Fruit fly (Drosophila melanogaster) whole organism, embryonic: ENCODE measurements around the gene CG3198.
A peak's percentile ranks its signal among the peaks of the same experiment; 100 is the strongest.

Source experiments
- Aef1 ChIP-seq: fragments of 200-800 bp; sonication (Bioruptor generic); IDR thresholded peaks from 3 replicates; pipeline ENCODE4 v1.3.6; 2022; ENCODE audit warnings: missing biosample characterization, missing genetic modification characterization
- CG1024 ChIP-seq: fragments of 200-800 bp; sonication (Bioruptor generic); IDR thresholded peaks from 2 replicates; pipeline ENCODE4 v1.3.6; 2022; ENCODE audit warnings: missing biosample characterization, missing genetic modification characterization
- CG10565 ChIP-seq: fragments of 200-800 bp; sonication (Bioruptor generic); optimal IDR thresholded peaks from 3 replicates; lab custom pipeline; 2016; ENCODE audit warnings: missing biosample characterization, mild to moderate bottlenecking, missing genetic modification characterization
- CG11695 ChIP-seq: fragments of 200-800 bp; sonication (Bioruptor generic); IDR thresholded peaks from 3 replicates; pipeline ENCODE4 v1.3.6; 2022; ENCODE audit warnings: missing biosample characterization, missing genetic modification characterization
- CG11723 ChIP-seq: fragments of 200-800 bp; sonication (Bioruptor generic); optimal IDR thresholded peaks from 2 replicates; lab custom pipeline; 2017; ENCODE audit warnings: missing biosample characterization, mild to moderate bottlenecking, missing genetic modification characterization
- CG13296 ChIP-seq: fragments of 200-800 bp; sonication (Bioruptor generic); optimal IDR thresholded peaks from 3 replicates; lab custom pipeline; 2018; ENCODE audit warnings: missing biosample characterization, mild to moderate bottlenecking, missing genetic modification characterization
- CG13624 ChIP-seq: fragments of 200-800 bp; sonication (Bioruptor generic); optimal IDR thresholded peaks from 2 replicates; lab custom pipeline; 2016; ENCODE audit warnings: missing biosample characterization, missing genetic modification characterization
- CG15696 ChIP-seq: fragments of 200-800 bp; sonication (Bioruptor generic); optimal IDR thresholded peaks from 2 replicates; lab custom pipeline; 2019; ENCODE audit warnings: missing biosample characterization, mild to moderate bottlenecking, missing genetic modification characterization, moderate library complexity
- CG16813 ChIP-seq: fragments of 200-800 bp; sonication (Bioruptor generic); IDR thresholded peaks from 3 replicates; pipeline ENCODE4 v1.3.6; 2022; ENCODE audit warnings: missing biosample characterization, missing genetic modification characterization; ENCODE audit not compliant: partially characterized antibody
- CG17568 ChIP-seq: fragments of 200-800 bp; sonication (Bioruptor generic); optimal IDR thresholded peaks from 2 replicates; lab custom pipeline; 2018; ENCODE audit warnings: missing biosample characterization, mild to moderate bottlenecking, missing genetic modification characterization, moderate library complexity
- CG18619 ChIP-seq: fragments of 200-800 bp; sonication (Bioruptor generic); optimal IDR thresholded peaks from 3 replicates; lab custom pipeline; 2017; ENCODE audit warnings: missing biosample characterization, mild to moderate bottlenecking, missing genetic modification characterization
- CG5180 ChIP-seq: fragments of 200-800 bp; sonication (Bioruptor generic); optimal IDR thresholded peaks from 3 replicates; lab custom pipeline; 2017; ENCODE audit warnings: missing biosample characterization, missing genetic modification characterization, mild to moderate bottlenecking, moderate library complexity, missing genetic modification reagents
- CG6689 ChIP-seq: fragments of 200-800 bp; sonication (Bioruptor generic); IDR thresholded peaks from 2 replicates; pipeline ENCODE4 v1.3.6; 2022; ENCODE audit warnings: missing biosample characterization, missing genetic modification characterization
- E2f2 ChIP-seq: fragments of 200-800 bp; sonication (Bioruptor generic); IDR thresholded peaks from 2 replicates; pipeline ENCODE4 v1.3.6; 2022; ENCODE audit warnings: missing biosample characterization, missing genetic modification characterization
- Gug ChIP-seq: fragments of 200-800 bp; sonication (Bioruptor generic); IDR thresholded peaks from 4 replicates; pipeline ENCODE4 v1.3.6; 2022; ENCODE audit warnings: missing biosample characterization, missing genetic modification characterization
- HLH4C ChIP-seq: fragments of 200-800 bp; sonication (Bioruptor generic); IDR thresholded peaks from 3 replicates; pipeline ENCODE4 v1.3.6; 2022; ENCODE audit warnings: missing biosample characterization, missing genetic modification characterization; ENCODE audit not compliant: partially characterized antibody
- Hand ChIP-seq: fragments of 200-800 bp; sonication (Bioruptor generic); optimal IDR thresholded peaks from 2 replicates; lab custom pipeline; 2017; ENCODE audit warnings: mild to moderate bottlenecking, missing biosample characterization, missing genetic modification reagents, missing genetic modification characterization
- Hsf ChIP-seq: fragments of 200-800 bp; sonication (Bioruptor generic); optimal IDR thresholded peaks from 3 replicates; lab custom pipeline; 2016; ENCODE audit warnings: missing biosample characterization, missing genetic modification characterization
- MTF-1 ChIP-seq: fragments of 200-800 bp; sonication (Bioruptor generic); optimal IDR thresholded peaks from 2 replicates; lab custom pipeline; 2018; ENCODE audit warnings: missing biosample characterization, mild to moderate bottlenecking, missing genetic modification characterization, borderline replicate concordance
- Mes4 ChIP-seq: fragments of 200-800 bp; sonication (Bioruptor generic); optimal IDR thresholded peaks from 2 replicates; lab custom pipeline; 2016; ENCODE audit warnings: missing biosample characterization, missing genetic modification characterization
- Nf-YC ChIP-seq: fragments of 200-800 bp; optimal IDR thresholded peaks from 3 replicates; lab custom pipeline; 2019; ENCODE audit warnings: missing biosample characterization, mild to moderate bottlenecking, missing genetic modification characterization, moderate library complexity
- Optix ChIP-seq: fragments of 200-800 bp; sonication (Bioruptor generic); IDR thresholded peaks from 3 replicates; pipeline ENCODE4 v1.3.6; 2022; ENCODE audit warnings: missing biosample characterization, missing genetic modification characterization
- Pdp1 ChIP-seq, 2 experiments: fragments of 200-800 bp; sonication (Bioruptor generic); optimal IDR thresholded peaks; 3 replicates each; lab custom pipeline; 2016; ENCODE audit warnings: missing biosample characterization in 2 of 2, missing genetic modification characterization in 2 of 2, mild to moderate bottlenecking in 1 of 2, moderate library complexity in 1 of 2
- Sox100B ChIP-seq: fragments of 200-800 bp; sonication (Bioruptor generic); optimal IDR thresholded peaks from 3 replicates; lab custom pipeline; 2018; ENCODE audit warnings: missing biosample characterization, mild to moderate bottlenecking, missing genetic modification characterization
- Spps ChIP-seq: fragments of 200-800 bp; sonication (Bioruptor generic); optimal IDR thresholded peaks from 2 replicates; lab custom pipeline; 2018; ENCODE audit warnings: missing biosample characterization, mild to moderate bottlenecking, missing genetic modification characterization
- Vsx1 ChIP-seq: fragments of 200-800 bp; sonication (Bioruptor generic); optimal IDR thresholded peaks from 2 replicates; lab custom pipeline; 2017; ENCODE audit warnings: missing biosample characterization, mild to moderate bottlenecking, missing genetic modification characterization, missing genetic modification reagents
- Xrp1 ChIP-seq: fragments of 200-800 bp; sonication (Bioruptor generic); IDR thresholded peaks from 2 replicates; pipeline ENCODE4 v1.3.6; 2022; ENCODE audit warnings: missing biosample characterization, missing genetic modification characterization
- ab ChIP-seq: fragments of 200-800 bp; sonication (Bioruptor generic); optimal IDR thresholded peaks from 2 replicates; lab custom pipeline; 2016; ENCODE audit warnings: missing biosample characterization, missing genetic modification characterization
- bowl ChIP-seq: fragments of 200-800 bp; sonication (Bioruptor generic); IDR thresholded peaks from 2 replicates; pipeline ENCODE4 v1.3.6; 2022; ENCODE audit warnings: missing biosample characterization, missing genetic modification characterization
- chif ChIP-seq, 2 experiments: fragments of 200-800 bp; sonication (Bioruptor generic); optimal IDR thresholded peaks; 3 replicates each; lab custom pipeline; 2016; ENCODE audit warnings: missing biosample characterization in 2 of 2, missing genetic modification characterization in 2 of 2
- disco-r ChIP-seq: fragments of 200-800 bp; sonication (Bioruptor generic); optimal IDR thresholded peaks from 2 replicates; lab custom pipeline; 2016; ENCODE audit warnings: missing biosample characterization, missing genetic modification characterization
- dmrt11E ChIP-seq: fragments of 200-800 bp; sonication (Bioruptor generic); optimal IDR thresholded peaks from 3 replicates; lab custom pipeline; 2018; ENCODE audit warnings: missing biosample characterization, mild to moderate bottlenecking, missing genetic modification characterization, moderate library complexity
- eve ChIP-seq, 2 experiments: fragments of >200 bp; optimal IDR thresholded peaks; 2 replicates each; lab custom pipeline; 2017; ENCODE audit warnings: missing biosample characterization in 2 of 2, missing genetic modification characterization in 2 of 2
- eyg ChIP-seq: fragments of 200-800 bp; sonication (Bioruptor generic); optimal IDR thresholded peaks from 3 replicates; lab custom pipeline; 2016; ENCODE audit warnings: missing biosample characterization, missing genetic modification characterization
- fd102C ChIP-seq: fragments of 200-800 bp; sonication (Bioruptor generic); optimal IDR thresholded peaks from 2 replicates; lab custom pipeline; 2018; ENCODE audit warnings: missing biosample characterization, mild to moderate bottlenecking, missing genetic modification characterization, moderate library complexity
- gce ChIP-seq: fragments of 200-800 bp; sonication (Bioruptor generic); IDR thresholded peaks from 3 replicates; pipeline ENCODE4 v1.3.6; 2022; ENCODE audit warnings: missing biosample characterization, missing genetic modification characterization
- kay ChIP-seq: fragments of 200-800 bp; sonication (Bioruptor generic); optimal IDR thresholded peaks from 2 replicates; lab custom pipeline; 2016; ENCODE audit warnings: missing biosample characterization, missing genetic modification characterization
- lab ChIP-seq: fragments of 200-800 bp; sonication (Bioruptor generic); optimal IDR thresholded peaks from 3 replicates; lab custom pipeline; 2017; ENCODE audit warnings: missing biosample characterization, missing genetic modification characterization, mild to moderate bottlenecking, moderate library complexity, missing genetic modification reagents
- oc ChIP-seq: fragments of 200-800 bp; sonication (Bioruptor generic); optimal IDR thresholded peaks from 2 replicates; lab custom pipeline; 2018; ENCODE audit warnings: missing biosample characterization, mild to moderate bottlenecking, missing genetic modification characterization, moderate library complexity
- peb ChIP-seq: fragments of 200-800 bp; sonication (Bioruptor generic); IDR thresholded peaks from 2 replicates; pipeline ENCODE4 v1.3.6; 2022; ENCODE audit warnings: missing biosample characterization, missing genetic modification characterization
- pita ChIP-seq: fragments of 200-800 bp; sonication (Bioruptor generic); optimal IDR thresholded peaks from 2 replicates; lab custom pipeline; 2017; ENCODE audit warnings: missing biosample characterization, mild to moderate bottlenecking, missing genetic modification characterization
- pum ChIP-seq: fragments of 200-800 bp; sonication (Bioruptor generic); optimal IDR thresholded peaks from 2 replicates; lab custom pipeline; 2016; ENCODE audit warnings: missing biosample characterization, missing genetic modification characterization
- run ChIP-seq: fragments of 200-800 bp; sonication (Bioruptor generic); optimal IDR thresholded peaks from 3 replicates; lab custom pipeline; 2018; ENCODE audit warnings: missing biosample characterization, mild to moderate bottlenecking, missing genetic modification characterization
- sc ChIP-seq, 3 experiments: fragments of >200 bp in 2 of 3; fragments of 200-800 bp in 1 of 3; sonication (Bioruptor generic) in 1 of 3; optimal IDR thresholded peaks; 2 replicates in 2 of 3; 3 replicates in 1 of 3; lab custom pipeline; 2017; ENCODE audit warnings: mild to moderate bottlenecking in 1 of 3, missing biosample characterization in 1 of 3, missing genetic modification characterization in 1 of 3, missing genetic modification reagents in 1 of 3
- schlank ChIP-seq: fragments of 200-800 bp; sonication (Bioruptor generic); optimal IDR thresholded peaks from 2 replicates; lab custom pipeline; 2018; ENCODE audit warnings: missing biosample characterization, mild to moderate bottlenecking, missing genetic modification characterization
- sob ChIP-seq: fragments of 200-800 bp; sonication (Bioruptor generic); IDR thresholded peaks from 2 replicates; pipeline ENCODE4 v1.3.6; 2022; ENCODE audit warnings: missing biosample characterization, missing genetic modification characterization
- tgo ChIP-seq: fragments of 200-800 bp; sonication (Bioruptor generic); IDR thresholded peaks from 3 replicates; pipeline ENCODE4 v1.3.6; 2022; ENCODE audit warnings: missing biosample characterization, missing genetic modification characterization
- tio ChIP-seq: fragments of 200-800 bp; sonication (Bioruptor generic); optimal IDR thresholded peaks from 2 replicates; lab custom pipeline; 2017; ENCODE audit warnings: missing biosample characterization, missing genetic modification characterization, inconsistent platforms
- tna ChIP-seq: fragments of 200-800 bp; sonication (Bioruptor generic); IDR thresholded peaks from 2 replicates; pipeline ENCODE4 v1.3.6; 2022; ENCODE audit warnings: missing biosample characterization, missing genetic modification characterization; ENCODE audit not compliant: partially characterized antibody
- wek ChIP-seq: fragments of 200-800 bp; sonication (Bioruptor generic); optimal IDR thresholded peaks from 3 replicates; lab custom pipeline; 2018; ENCODE audit warnings: missing biosample characterization, mild to moderate bottlenecking, missing genetic modification characterization, moderate library complexity

The CG3198 gene

dm6 chrX:6621566-6622006 is 52.2 kb downstream of the CG3198 start (continued):
- TF ChIP-seq CG18619 (GFP tag; lab: Kevin White, UChicago) = peak; percentile 41
- no peak for TF ChIP-seq CG5180
- TF ChIP-seq CG10565 (GFP tag; lab: Kevin White, UChicago) = no peak
- no peak for TF ChIP-seq HLH4C (GFP tag; lab: Robert Waterston, UW)
- no peak for TF ChIP-seq ab (GFP tag; lab: Kevin White, UChicago)
- peak; percentile 44; the same call in 2 of the 3 replicates for TF ChIP-seq tgo (GFP tag; lab: Robert Waterston, UW)
- peak; percentile 21 for TF ChIP-seq CG15696
- no peak for TF ChIP-seq CG16813 (GFP tag; lab: Robert Waterston, UW)
- TF ChIP-seq pita (GFP tag; lab: Kevin White, UChicago) = no peak
- 0 out of 4 replicates have a peak, but pooled peaks have one; percentile 4 for TF ChIP-seq Gug (GFP tag; lab: Robert Waterston, UW)
- no peak for TF ChIP-seq bowl (GFP tag; lab: Robert Waterston, UW)
- TF ChIP-seq run (tag; lab: Kevin White, UChicago) = no peak
- no peak for TF ChIP-seq CG17568
- peak; percentile 48; the same call in 1 of the 3 replicates for TF ChIP-seq CG11695 (GFP tag; lab: Robert Waterston, UW)
- 0 out of 2 replicates have a peak, but pooled peaks have one; percentile 21 for TF ChIP-seq E2f2
- TF ChIP-seq Spps (tag; lab: Kevin White, UChicago) = peak; percentile 4
- TF ChIP-seq kay (GFP tag; lab: Kevin White, UChicago) = no peak
- TF ChIP-seq gce (GFP tag; lab: Robert Waterston, UW) = no peak
- TF ChIP-seq wek (GFP tag; lab: Kevin White, UChicago) = no peak
- no peak for TF ChIP-seq Mes4
- TF ChIP-seq CG11723 (GFP tag; lab: Kevin White, UChicago) = no peak
- TF ChIP-seq Optix (GFP tag; lab: Robert Waterston, UW) = no peak
- TF ChIP-seq Vsx1 (GFP tag; lab: Kevin White, UChicago) = peak; percentile 2
- TF ChIP-seq disco-r (GFP tag; lab: Kevin White, UChicago) = no peak
- TF ChIP-seq sc (optimal IDR thresholded peaks at IDR 0.05; lab: Kevin White, UChicago) = no peak
- TF ChIP-seq sc (GFP tag; optimal IDR thresholded peaks at IDR 0.05; lab: Kevin White, UChicago) = no peak
- TF ChIP-seq eve (GFP tag; optimal IDR thresholded peaks at IDR 0.05; lab: Kevin White, UChicago) = no peak
- peak; percentile 57 for TF ChIP-seq dmrt11E (tag; lab: Kevin White, UChicago)
- peak; percentile 76 for TF ChIP-seq Xrp1
- TF ChIP-seq tna (GFP tag; lab: Robert Waterston, UW) = no peak
- TF ChIP-seq Hsf (GFP tag; lab: Kevin White, UChicago) = peak; percentile 35
- peak; percentile 46 for TF ChIP-seq CG1024 (GFP tag; lab: Robert Waterston, UW)
- TF ChIP-seq Sox100B (GFP tag; lab: Kevin White, UChicago) = peak; percentile 36
- TF ChIP-seq Pdp1 (GFP tag; optimal IDR thresholded peaks at IDR 0.05; lab: Kevin White, UChicago) = peak; percentile 43 to 47
- TF ChIP-seq pum (GFP tag; lab: Kevin White, UChicago) = no peak
- peak; percentile 44 for TF ChIP-seq lab (GFP tag; lab: Kevin White, UChicago)
- TF ChIP-seq CG13296 (GFP tag; lab: Kevin White, UChicago) = no peak
- no peak for TF ChIP-seq Aef1
- no peak for TF ChIP-seq MTF-1
- no peak for TF ChIP-seq peb (GFP tag; lab: Robert Waterston, UW)
- TF ChIP-seq tio = peak; percentile 8
- no peak for TF ChIP-seq CG13624 (GFP tag; lab: Kevin White, UChicago)
- no peak for TF ChIP-seq Nf-YC (tag; lab: Kevin White, UChicago)
- TF ChIP-seq Hand = no peak
- TF ChIP-seq eyg = no peak
- TF ChIP-seq fd102C (GFP tag; lab: Kevin White, UChicago) = no peak
- TF ChIP-seq CG6689 (GFP tag; lab: Robert Waterston, UW) = peak; percentile 64
- no peak for TF ChIP-seq schlank (tag; lab: Kevin White, UChicago)
- peak; percentile 25 for TF ChIP-seq oc (tag; lab: Kevin White, UChicago)
- TF ChIP-seq chif (GFP tag; optimal IDR thresholded peaks at IDR 0.05; lab: Kevin White, UChicago) = peak in 1 of 2 experiments; percentile 43
- peak; percentile 58 for TF ChIP-seq sob (GFP tag; lab: Robert Waterston, UW)
